Fruit fly (Drosophila melanogaster) whole organism: ENCODE data around the gene CG7164.

Source experiments
- CG8478 ChIP-seq: fragments of >200 bp; optimal IDR thresholded peaks from 2 replicates; lab custom pipeline; 2018; ENCODE audit warnings: inconsistent platforms
- Dll ChIP-seq: fragments of >200 bp; optimal IDR thresholded peaks from 2 replicates; lab custom pipeline; 2017
- EcR ChIP-seq, 2 experiments: fragments of >200 bp; optimal IDR thresholded peaks; 2 replicates each; lab custom pipeline; 2017; ENCODE audit warnings: missing biosample characterization in 2 of 2, missing genetic modification characterization in 2 of 2, missing genetic modification reagents in 2 of 2
- pan ChIP-seq: fragments of >200 bp; optimal IDR thresholded peaks from 2 replicates; lab custom pipeline; 2017
- psq ChIP-seq: fragments of >200 bp; optimal IDR thresholded peaks from 2 replicates; lab custom pipeline; 2017
- usp ChIP-seq: fragments of >200 bp; optimal IDR thresholded peaks from 2 replicates; lab custom pipeline; 2017; ENCODE audit warnings: missing biosample characterization, missing genetic modification characterization, mixed read lengths

DNA sequence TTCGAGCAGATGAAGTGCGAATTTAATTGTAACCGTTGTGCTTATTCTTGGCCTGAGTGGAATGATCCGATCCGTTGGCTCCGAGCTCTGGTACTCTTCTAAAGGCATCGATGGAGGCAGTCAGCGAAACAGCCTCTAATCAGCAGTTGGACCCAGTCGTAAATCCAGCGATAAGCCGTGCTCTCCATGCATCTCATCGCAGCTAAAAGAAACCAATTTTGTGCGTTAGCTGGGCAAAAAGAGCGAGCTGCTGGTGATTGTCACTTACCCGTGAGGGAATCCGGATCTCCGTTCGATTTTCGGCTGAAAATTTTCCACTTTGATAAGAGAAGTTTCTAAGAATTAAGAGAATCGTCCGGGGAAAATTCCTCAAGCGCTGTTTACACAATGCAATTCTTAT, 14.6 kb downstream of the CG7164 start, which contains the start of gene LKRSDH:
- TF ChIP-seq Dll (no peak), pan (lab: Kevin White, UChicago) (no peak), CG8478 (lab: Kevin White, UChicago) (no peak), psq (no peak), EcR (GFP tag; optimal IDR thresholded peaks at IDR 0.05; lab: Kevin White, UChicago) (no peak), usp (GFP tag; lab: Kevin White, UChicago) (no peak)
